Worm (Caenorhabditis elegans): ENCODE measurements around the gene F35E8.13.
A peak's percentile ranks its signal among the peaks of the same experiment; 100 is the strongest.

The F35E8.13 gene

ce11 chrV:15922979-15923378, at the start of gene F35E8.13:
TSS of gene F35E8.13 (plus strand) at chrV:15923279.
- TF ChIP-seq ceh-39 (tag; optimal IDR thresholded peaks at IDR 0.05) (no peak), unc-120 (tag; optimal IDR thresholded peaks at IDR 0.05; ENCODE audit: poor library complexity, severe bottlenecking) (no peak), lin-13 (tag; optimal IDR thresholded peaks at IDR 0.05) (no peak), snpc-4 (tag; optimal IDR thresholded peaks at IDR 0.05) (no peak)

- no peak for TF ChIP-seq nhr-2 (tag; optimal IDR thresholded peaks at IDR 0.05)
- peak; percentile 99 for TF ChIP-seq cnd-1 (tag; optimal IDR thresholded peaks at IDR 0.05)
- peak; percentile 100 for TF ChIP-seq mls-2 (tag; optimal IDR thresholded peaks at IDR 0.05)
- no peak for TF ChIP-seq mab-5 (tag; optimal IDR thresholded peaks at IDR 0.05)
- TF ChIP-seq elt-3 (tag; optimal IDR thresholded peaks at IDR 0.05), result no peak
- peak; percentile 92 for TF ChIP-seq nhr-28 (tag; optimal IDR thresholded peaks at IDR 0.05)
- TF ChIP-seq tbx-8 (GFP tag; optimal IDR thresholded peaks at IDR 0.05), result peak; percentile 99
- peak; percentile 44 for TF ChIP-seq elt-1 (tag; optimal IDR thresholded peaks at IDR 0.05; ENCODE audit: borderline replicate concordance, insufficient read depth)
- TF ChIP-seq lin-13 (tag; optimal IDR thresholded peaks at IDR 0.05), result peak; percentile 85
- TF ChIP-seq sptf-1 (tag; optimal IDR thresholded peaks at IDR 0.05), result peak; percentile 99
- peak; percentile 73 for TF ChIP-seq pha-4 (tag; optimal IDR thresholded peaks at IDR 0.05)
- peak; percentile 24 for TF ChIP-seq hlh-1 (tag; optimal IDR thresholded peaks at IDR 0.05)
- TF ChIP-seq flh-1 (GFP tag; optimal IDR thresholded peaks at IDR 0.05), result peak; percentile 98
- TF ChIP-seq unc-39 (tag; optimal IDR thresholded peaks at IDR 0.05), result peak; percentile 84
- peak; percentile 100 for TF ChIP-seq drap-1 (GFP tag; optimal IDR thresholded peaks at IDR 0.05)
- TF ChIP-seq blmp-1 (tag; optimal IDR thresholded peaks at IDR 0.05), result no peak
- peak; percentile 71 for TF ChIP-seq mep-1 (tag; optimal IDR thresholded peaks at IDR 0.05)
- peak; percentile 99 for TF ChIP-seq unc-120 (tag; optimal IDR thresholded peaks at IDR 0.05; ENCODE audit: poor library complexity, severe bottlenecking)
- TF ChIP-seq ces-1 (GFP tag; optimal IDR thresholded peaks at IDR 0.05), result no peak
- TF ChIP-seq ceh-83 (GFP tag; optimal IDR thresholded peaks at IDR 0.05), result peak; percentile 100
- peak; percentile 99 for TF ChIP-seq M03D4.4 (tag; optimal IDR thresholded peaks at IDR 0.05)
- peak; percentile 68 for TF ChIP-seq nhr-76 (tag; optimal IDR thresholded peaks at IDR 0.05)
- TF ChIP-seq lin-32 (GFP tag; optimal IDR thresholded peaks at IDR 0.05), result peak; percentile 99
- peak; percentile 52 for TF ChIP-seq lsy-2 (tag; optimal IDR thresholded peaks at IDR 0.05)
- TF ChIP-seq zip-8 (tag; optimal IDR thresholded peaks at IDR 0.05), result peak; percentile 3
- peak; percentile 98 for TF ChIP-seq bed-3 (GFP tag; optimal IDR thresholded peaks at IDR 0.05)
- TF ChIP-seq ztf-11 (tag; optimal IDR thresholded peaks at IDR 0.05), result peak; percentile 82
- peak; percentile 71 for TF ChIP-seq nhr-12 (tag; optimal IDR thresholded peaks at IDR 0.05)
- TF ChIP-seq sem-2 (GFP tag; optimal IDR thresholded peaks at IDR 0.05), result peak; percentile 97
- peak; percentile 98 for TF ChIP-seq ceh-43 (GFP tag; optimal IDR thresholded peaks at IDR 0.05)
- peak; percentile 99 for TF ChIP-seq ham-2 (GFP tag; optimal IDR thresholded peaks at IDR 0.05)
- TF ChIP-seq unc-62 (GFP tag; optimal IDR thresholded peaks at IDR 0.05), result peak; percentile 85
- peak; percentile 63 for TF ChIP-seq nhr-237 (tag; optimal IDR thresholded peaks at IDR 0.05)
- no peak for TF ChIP-seq snpc-4 (tag; optimal IDR thresholded peaks at IDR 0.05)
- peak; percentile 18 for TF ChIP-seq ceh-39 (tag; optimal IDR thresholded peaks at IDR 0.05)
Measured at ce11 chrV:15873762-15874161, 49.3 kb upstream of the F35E8.13 start.

- TF ChIP-seq flh-1 (GFP tag; optimal IDR thresholded peaks at IDR 0.05), result no peak
- TF ChIP-seq ham-2 (GFP tag; optimal IDR thresholded peaks at IDR 0.05), result no peak
- TF ChIP-seq unc-62 (GFP tag; optimal IDR thresholded peaks at IDR 0.05), result no peak
- TF ChIP-seq nhr-76 (tag; optimal IDR thresholded peaks at IDR 0.05), result no peak
- no peak for TF ChIP-seq snpc-4 (tag; optimal IDR thresholded peaks at IDR 0.05)
- no peak for TF ChIP-seq tbx-8 (GFP tag; optimal IDR thresholded peaks at IDR 0.05)
- no peak for TF ChIP-seq M03D4.4 (tag; optimal IDR thresholded peaks at IDR 0.05)
- TF ChIP-seq ceh-83 (GFP tag; optimal IDR thresholded peaks at IDR 0.05), result no peak
- TF ChIP-seq nhr-2 (tag; optimal IDR thresholded peaks at IDR 0.05), result no peak
- no peak for TF ChIP-seq hlh-1 (tag; optimal IDR thresholded peaks at IDR 0.05)
- no peak for TF ChIP-seq sem-2 (GFP tag; optimal IDR thresholded peaks at IDR 0.05)
Measured at ce11 chrV:15876308-15876707, 46.8 kb upstream of the F35E8.13 start, which contains the start of gene nhr-102. TSS of gene nhr-102 (minus strand) at chrV:15876408.

- TF ChIP-seq snpc-4 (tag; optimal IDR thresholded peaks at IDR 0.05), result no peak
- no peak for TF ChIP-seq ces-1 (GFP tag; optimal IDR thresholded peaks at IDR 0.05)
- no peak for TF ChIP-seq lsy-2 (tag; optimal IDR thresholded peaks at IDR 0.05)
- no peak for TF ChIP-seq nhr-12 (tag; optimal IDR thresholded peaks at IDR 0.05)
- TF ChIP-seq unc-120 (tag; optimal IDR thresholded peaks at IDR 0.05; ENCODE audit: poor library complexity, severe bottlenecking), result no peak
- no peak for TF ChIP-seq mep-1 (tag; optimal IDR thresholded peaks at IDR 0.05)
- no peak for TF ChIP-seq elt-3 (tag; optimal IDR thresholded peaks at IDR 0.05)
Measured at ce11 chrV:15879508-15879907, 43.6 kb upstream of the F35E8.13 start, which contains the start of gene nhr-84. TSS of gene nhr-84 (minus strand) at chrV:15879608.

All from whole organism, mixed stage, embryonic.